Worm (Caenorhabditis elegans) whole organism, L1 larva: ENCODE measurements around the gene zer-1.

ENCODE experiments used
- elt-3 ChIP-seq, 6 experiments: fragments of 150-350 bp in 1 of 6; sonication (generic microtip); optimal IDR thresholded peaks; 2 replicates each; lab custom pipeline; 2017 to 2018; ENCODE audit warnings: missing biosample characterization in 6 of 6, missing genetic modification characterization in 6 of 6, inconsistent platforms in 1 of 6
- hlh-4 ChIP-seq: sonication (generic microtip); optimal IDR thresholded peaks from 2 replicates; lab custom pipeline; 2016; ENCODE audit warnings: mild to moderate bottlenecking, missing genetic modification characterization, missing compliant biosample characterization
- lin-15B ChIP-seq: fragments of 150-350 bp; sonication (generic microtip); optimal IDR thresholded peaks from 3 replicates; lab custom pipeline; 2014; ENCODE audit warnings: missing biosample characterization, missing genetic modification characterization
- mab-9 ChIP-seq: fragments of 200-800 bp; sonication (Bioruptor generic); IDR thresholded peaks from 2 replicates; pipeline ENCODE4 v1.3.6; 2022; ENCODE audit warnings: missing genetic modification reagents, missing genetic modification characterization, missing compliant biosample characterization
- nhr-11 ChIP-seq: fragments of 150-350 bp; optimal IDR thresholded peaks from 2 replicates; lab custom pipeline; 2014; ENCODE audit warnings: missing biosample characterization, missing genetic modification characterization
- skn-1 ChIP-seq: fragments of 150-350 bp; optimal IDR thresholded peaks from 2 replicates; lab custom pipeline; 2014; ENCODE audit warnings: missing biosample characterization, missing genetic modification characterization
- snpc-4 ChIP-seq: fragments of 150-350 bp; optimal IDR thresholded peaks from 2 replicates; lab custom pipeline; 2014; ENCODE audit warnings: missing biosample characterization, missing genetic modification characterization
- unc-30 ChIP-seq: sonication (generic microtip); optimal IDR thresholded peaks from 2 replicates; lab custom pipeline; 2017; ENCODE audit warnings: missing biosample characterization, missing genetic modification characterization
- unc-86 ChIP-seq: sonication (generic microtip); optimal IDR thresholded peaks from 2 replicates; lab custom pipeline; 2016; ENCODE audit warnings: missing genetic modification characterization, missing compliant biosample characterization

- TF ChIP-seq elt-3 (tag; optimal IDR thresholded peaks at IDR 0.05; lab: Kevin White, UChicago), result no peak
- TF ChIP-seq lin-15B, result no peak
- TF ChIP-seq snpc-4 (tag; lab: Kevin White, UChicago), result no peak
- no peak for TF ChIP-seq skn-1 (tag; lab: Kevin White, UChicago)
- TF ChIP-seq unc-86 (tag; lab: Kevin White, UChicago), result no peak
- no peak for TF ChIP-seq unc-30
- no peak for TF ChIP-seq hlh-4
- TF ChIP-seq mab-9 (GFP tag; lab: Robert Waterston, UW), result no peak
- no peak for TF ChIP-seq nhr-11
Observed at ce11 chrIII:852296-852695, 34.3 kb downstream of the zer-1 start, which contains the start of gene moma-1.
